Worm (Caenorhabditis elegans): ENCODE measurements around the gene csa-1.

DNA sequence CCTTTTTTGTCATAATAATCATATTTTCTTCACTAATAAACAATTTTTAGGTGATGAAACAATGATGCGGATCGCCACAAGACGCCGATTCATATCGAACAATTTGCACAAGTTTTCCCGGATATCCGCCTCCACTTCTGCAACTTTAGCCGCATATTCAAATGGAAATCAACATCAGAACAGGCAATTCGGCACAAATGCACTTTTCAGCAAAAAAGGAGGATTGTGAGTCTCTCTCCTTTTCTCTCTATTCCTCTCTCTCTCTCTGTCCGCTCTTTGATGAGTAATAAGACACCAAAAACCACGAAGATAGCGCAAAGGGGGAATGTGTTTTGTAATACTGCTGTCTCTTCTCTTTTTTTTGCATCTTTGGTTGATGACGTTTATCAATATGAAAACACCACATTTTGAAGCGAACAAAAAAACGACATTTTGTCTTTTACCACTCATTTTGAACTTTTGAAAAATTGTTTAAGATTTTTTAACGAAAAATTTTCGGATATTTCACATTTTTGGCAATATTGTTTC is 5.4 kb upstream of the csa-1 start, which contains the start of gene eat-3:
- TF ChIP-seq isw-1 (GFP tag; IDR thresholded peaks at IDR 0.05) (no peak), elt-2 (tag; optimal IDR thresholded peaks at IDR 0.05) (no peak)

Measured in whole organism, L1 larva.